Worm (Caenorhabditis elegans) whole organism, midembryonic: ENCODE measurements around the gene dod-21.

ENCODE experiments used
- T22C8.4 ChIP-seq: fragments of 200-800 bp; sonication (Bioruptor generic); IDR thresholded peaks from 2 replicates; pipeline ENCODE4 v1.3.6; 2022; ENCODE audit warnings: missing genetic modification characterization, missing compliant biosample characterization
- klf-2 ChIP-seq: fragments of 200-800 bp; sonication (Bioruptor generic); conservative IDR thresholded peaks from 2 replicates; pipeline ENCODE4 v1.3.6; 2022; ENCODE audit warnings: missing genetic modification reagents, missing genetic modification characterization, missing compliant biosample characterization
- ref-1 ChIP-seq: fragments of 200-800 bp; sonication (Bioruptor generic); conservative IDR thresholded peaks from 2 replicates; pipeline ENCODE4 v1.3.6; 2022; ENCODE audit warnings: missing genetic modification reagents, missing genetic modification characterization, missing compliant biosample characterization
- tab-1 ChIP-seq: fragments of 200-800 bp; sonication (Bioruptor generic); IDR thresholded peaks from 2 replicates; pipeline ENCODE4 v1.3.6; 2022; ENCODE audit warnings: missing genetic modification characterization, missing compliant biosample characterization
- ztf-23 ChIP-seq: fragments of 200-800 bp; sonication (Bioruptor generic); IDR thresholded peaks from 2 replicates; pipeline ENCODE4 v1.3.6; 2022; ENCODE audit warnings: missing genetic modification reagents, missing genetic modification characterization, missing compliant biosample characterization
- ztf-29 ChIP-seq: fragments of 200-800 bp; sonication (Bioruptor generic); IDR thresholded peaks from 2 replicates; pipeline ENCODE4 v1.3.6; 2022; ENCODE audit warnings: missing genetic modification reagents, missing genetic modification characterization, missing compliant biosample characterization

ce11 chrIV:12893166-12893565, 43.4 kb upstream of the dod-21 start, which contains the start of gene K08D8.12:
- no peak for TF ChIP-seq ztf-29 (GFP tag; lab: Robert Waterston, UW)
- TF ChIP-seq ztf-23 = no peak
- TF ChIP-seq T22C8.4 (GFP tag; lab: Robert Waterston, UW) = no peak
- no peak for TF ChIP-seq tab-1 (GFP tag; lab: Robert Waterston, UW)
- no peak for TF ChIP-seq klf-2 (GFP tag; lab: Robert Waterston, UW)
- no peak for TF ChIP-seq ref-1 (GFP tag; lab: Robert Waterston, UW)
